Worm (Caenorhabditis elegans) whole organism, late embryonic: Measurements from ENCODE around the gene F48E8.4.
A peak's percentile ranks its signal among the peaks of the same experiment; 100 is the strongest.

Source experiments
- C38D4.7 ChIP-seq: fragments of 200-800 bp; sonication (Bioruptor generic); optimal IDR thresholded peaks from 2 replicates; lab custom pipeline; 2018; ENCODE audit warnings: mild to moderate bottlenecking, missing genetic modification characterization, moderate library complexity, missing compliant biosample characterization
- F13H6.1 ChIP-seq: sonication (generic microtip); optimal IDR thresholded peaks from 2 replicates; lab custom pipeline; 2016; ENCODE audit warnings: missing genetic modification characterization, missing compliant biosample characterization
- K02D7.2 ChIP-seq: sonication (generic microtip); optimal IDR thresholded peaks from 2 replicates; lab custom pipeline; 2017; ENCODE audit warnings: mild to moderate bottlenecking, missing genetic modification characterization, missing compliant biosample characterization
- K09A11.1 ChIP-seq: sonication (generic microtip); optimal IDR thresholded peaks from 2 replicates; lab custom pipeline; 2017; ENCODE audit warnings: antibody characterized with exemption, mild to moderate bottlenecking, missing genetic modification characterization, missing compliant biosample characterization; ENCODE audit not compliant: insufficient read depth
- T23F11.4 ChIP-seq: fragments of 200-800 bp; sonication (Bioruptor generic); optimal IDR thresholded peaks from 2 replicates; lab custom pipeline; 2018; ENCODE audit warnings: mild to moderate bottlenecking, missing genetic modification characterization, missing compliant biosample characterization
- ahr-1 ChIP-seq: sonication (generic microtip); optimal IDR thresholded peaks from 2 replicates; lab custom pipeline; 2016; ENCODE audit warnings: missing genetic modification characterization, missing compliant biosample characterization
- ama-1 ChIP-seq: fragments of 150-350 bp; optimal IDR thresholded peaks from 2 replicates; lab custom pipeline; 2014
- ceh-14 ChIP-seq: sonication (generic microtip); optimal IDR thresholded peaks from 2 replicates; lab custom pipeline; 2016; ENCODE audit warnings: missing genotype, missing genetic modification characterization, missing compliant biosample characterization
- ceh-19 ChIP-seq: fragments of 200-800 bp; sonication (Bioruptor generic); optimal IDR thresholded peaks from 2 replicates; lab custom pipeline; 2018; ENCODE audit warnings: mild to moderate bottlenecking, missing genetic modification characterization, missing compliant biosample characterization
- ceh-2 ChIP-seq: sonication (generic microtip); optimal IDR thresholded peaks from 2 replicates; lab custom pipeline; 2016; ENCODE audit warnings: missing genotype, missing genetic modification characterization, missing compliant biosample characterization
- ceh-48 ChIP-seq: sonication (generic microtip); optimal IDR thresholded peaks from 2 replicates; lab custom pipeline; 2016; ENCODE audit warnings: missing genetic modification characterization, inconsistent platforms, missing compliant biosample characterization
- ceh-6 ChIP-seq: fragments of 200-800 bp; sonication (Bioruptor generic); optimal IDR thresholded peaks from 2 replicates; lab custom pipeline; 2018; ENCODE audit warnings: mild to moderate bottlenecking, missing genetic modification characterization, missing compliant biosample characterization
- che-1 ChIP-seq: sonication (generic microtip); optimal IDR thresholded peaks from 2 replicates; lab custom pipeline; 2016; ENCODE audit warnings: mild to moderate bottlenecking, missing genetic modification characterization, missing compliant biosample characterization
- elt-4 ChIP-seq: sonication (generic microtip); optimal IDR thresholded peaks from 2 replicates; lab custom pipeline; 2016; ENCODE audit warnings: missing genetic modification characterization, missing compliant biosample characterization
- eyg-1 ChIP-seq: sonication (generic microtip); optimal IDR thresholded peaks from 2 replicates; lab custom pipeline; 2016; ENCODE audit warnings: missing genotype, missing genetic modification characterization, missing compliant biosample characterization
- fax-1 ChIP-seq: sonication (generic microtip); optimal IDR thresholded peaks from 2 replicates; lab custom pipeline; 2016; ENCODE audit warnings: missing genotype, missing genetic modification characterization, missing compliant biosample characterization
- fkh-10 ChIP-seq: fragments of 150-350 bp; optimal IDR thresholded peaks from 2 replicates; lab custom pipeline; 2014; ENCODE audit warnings: missing biosample characterization, missing genetic modification reagents, missing genetic modification characterization
- fkh-6 ChIP-seq: sonication (generic microtip); optimal IDR thresholded peaks from 2 replicates; lab custom pipeline; 2016; ENCODE audit warnings: missing genetic modification characterization, missing compliant biosample characterization
- gmeb-2 ChIP-seq: sonication (generic microtip); optimal IDR thresholded peaks from 2 replicates; lab custom pipeline; 2016; ENCODE audit warnings: missing genetic modification characterization, inconsistent platforms, missing compliant biosample characterization
- hlh-13 ChIP-seq: fragments of 200-800 bp; sonication (Bioruptor generic); optimal IDR thresholded peaks from 2 replicates; lab custom pipeline; 2018; ENCODE audit warnings: mild to moderate bottlenecking, missing genetic modification characterization, missing compliant biosample characterization
- hlh-30 ChIP-seq: sonication (generic microtip); optimal IDR thresholded peaks from 2 replicates; lab custom pipeline; 2017; ENCODE audit warnings: antibody characterized with exemption, missing genetic modification characterization, missing compliant biosample characterization; ENCODE audit not compliant: insufficient read depth
- hlh-8 ChIP-seq: sonication (generic microtip); optimal IDR thresholded peaks from 2 replicates; lab custom pipeline; 2016; ENCODE audit warnings: missing genotype, missing genetic modification characterization, missing compliant biosample characterization
- madf-2 ChIP-seq: sonication (generic microtip); optimal IDR thresholded peaks from 2 replicates; lab custom pipeline; 2017; ENCODE audit warnings: missing genetic modification characterization, missing compliant biosample characterization
- nfya-1 ChIP-seq: sonication (generic microtip); optimal IDR thresholded peaks from 2 replicates; lab custom pipeline; 2017; ENCODE audit warnings: missing genetic modification characterization, mild to moderate bottlenecking, missing compliant biosample characterization, antibody characterized with exemption, moderate library complexity
- nhr-11 ChIP-seq: fragments of 150-350 bp; optimal IDR thresholded peaks from 2 replicates; lab custom pipeline; 2014; ENCODE audit warnings: missing biosample characterization, missing genetic modification characterization
- nhr-232 ChIP-seq: sonication (generic microtip); optimal IDR thresholded peaks from 2 replicates; lab custom pipeline; 2016; ENCODE audit warnings: missing genetic modification characterization, missing compliant biosample characterization
- npax-4 ChIP-seq: sonication (generic microtip); optimal IDR thresholded peaks from 2 replicates; lab custom pipeline; 2016; ENCODE audit warnings: missing genetic modification characterization, missing compliant biosample characterization
- pat-9 ChIP-seq: fragments of 200-800 bp; sonication (Bioruptor generic); optimal IDR thresholded peaks from 2 replicates; lab custom pipeline; 2018; ENCODE audit warnings: mild to moderate bottlenecking, missing genetic modification characterization, moderate library complexity, missing compliant biosample characterization
- pax-1 ChIP-seq: fragments of 150-350 bp; optimal IDR thresholded peaks from 2 replicates; lab custom pipeline; 2014; ENCODE audit warnings: missing biosample characterization, missing genetic modification characterization
- pha-4 ChIP-seq: fragments of 150-350 bp; optimal IDR thresholded peaks from 2 replicates; lab custom pipeline; 2018; ENCODE audit warnings: missing biosample characterization, missing genetic modification reagents, missing genetic modification characterization
- pros-1 ChIP-seq: fragments of 150-350 bp; optimal IDR thresholded peaks from 2 replicates; lab custom pipeline; 2014; ENCODE audit warnings: missing biosample characterization, missing genetic modification reagents, missing genetic modification characterization
- rnt-1 ChIP-seq: sonication (generic microtip); optimal IDR thresholded peaks from 2 replicates; lab custom pipeline; 2016; ENCODE audit warnings: missing genetic modification characterization, missing compliant biosample characterization
- sdc-2 ChIP-seq: sonication (generic microtip); optimal IDR thresholded peaks from 2 replicates; lab custom pipeline; 2016; ENCODE audit warnings: missing genotype, missing genetic modification characterization, missing compliant biosample characterization
- sox-2 ChIP-seq: fragments of 200-800 bp; sonication (Bioruptor generic); IDR thresholded peaks from 2 replicates; pipeline ENCODE4 v1.3.6; 2022; ENCODE audit warnings: missing genetic modification reagents, missing genetic modification characterization, missing compliant biosample characterization
- syd-9 ChIP-seq: sonication (generic microtip); optimal IDR thresholded peaks from 2 replicates; lab custom pipeline; 2016; ENCODE audit warnings: mild to moderate bottlenecking, missing genetic modification characterization, moderate library complexity, missing compliant biosample characterization
- tbx-2 ChIP-seq: sonication (generic microtip); optimal IDR thresholded peaks from 2 replicates; lab custom pipeline; 2016; ENCODE audit warnings: missing genetic modification characterization, missing compliant biosample characterization
- unc-55 ChIP-seq: sonication (generic microtip); optimal IDR thresholded peaks from 2 replicates; lab custom pipeline; 2017; ENCODE audit warnings: missing biosample characterization, missing genetic modification reagents, missing genetic modification characterization
- unc-86 ChIP-seq: sonication (generic microtip); optimal IDR thresholded peaks from 2 replicates; lab custom pipeline; 2016; ENCODE audit warnings: missing genetic modification characterization, missing compliant biosample characterization
- ztf-16 ChIP-seq: sonication (generic microtip); optimal IDR thresholded peaks from 2 replicates; lab custom pipeline; 2017; ENCODE audit warnings: missing genetic modification characterization, missing compliant biosample characterization

Gene F48E8.4

DNA sequence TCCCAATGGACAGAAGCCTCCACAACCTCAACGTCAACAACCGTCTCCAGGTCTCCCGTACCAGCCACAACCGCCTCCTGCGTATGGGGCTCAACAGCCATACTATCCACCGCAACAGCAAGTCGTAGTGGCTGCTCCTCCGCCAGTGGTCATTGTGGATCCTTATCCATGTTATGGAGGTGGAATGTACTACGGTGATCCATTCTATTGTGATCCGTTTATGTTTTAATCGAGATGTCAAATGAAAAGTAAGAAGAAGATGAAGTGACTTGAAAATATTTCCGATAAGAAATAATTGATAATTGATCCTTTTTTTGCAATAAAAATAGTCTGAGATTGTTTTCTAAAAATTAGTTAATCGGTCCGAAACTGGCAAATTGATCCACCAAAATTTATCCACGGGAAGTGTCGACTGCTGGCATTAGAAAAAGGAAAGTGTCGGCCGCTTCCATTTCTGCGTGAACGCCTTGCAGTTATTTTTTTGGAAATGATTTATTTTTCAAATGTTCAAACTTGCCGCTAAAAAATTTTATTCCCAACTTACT is 25.5 kb downstream of the F48E8.4 start, which contains the start of the genes R02F2.6 and R02F2.5:
Gene R02F2.6 (minus strand): TSS at position 101 of the 545 bp plus-strand sequence.
Gene R02F2.5 (plus strand): TSS at position 495 of the 545 bp plus-strand sequence.
- no peak for TF ChIP-seq hlh-13

ce11 chrIII:5479493-5480167 is 26.2 kb downstream of the F48E8.4 start:
- TF ChIP-seq fkh-10 (GFP tag; lab: Kevin White, UChicago) (no peak), K02D7.2 (tag; lab: Kevin White, UChicago) (no peak), ztf-16 (tag; lab: Kevin White, UChicago) (no peak), rnt-1 (tag; lab: Kevin White, UChicago) (no peak), fkh-6 (no peak), madf-2 (tag; lab: Kevin White, UChicago) (no peak), che-1 (tag; lab: Kevin White, UChicago) (no peak), unc-86 (no peak), hlh-13 (no peak), ahr-1 (no peak), ceh-14 (tag; lab: Kevin White, UChicago) (no peak), hlh-30 (no peak), npax-4 (tag; lab: Kevin White, UChicago) (no peak), sdc-2 (no peak), ceh-48 (tag; lab: Kevin White, UChicago) (no peak), K09A11.1 (tag; lab: Kevin White, UChicago) (no peak), hlh-8 (tag; lab: Kevin White, UChicago) (no peak), eyg-1 (no peak), ceh-2 (no peak), fax-1 (tag; lab: Kevin White, UChicago) (no peak)

ce11 chrIII:5483738-5484315 is 30.4 kb downstream of the F48E8.4 start, which contains the start of the genes R02F2.7 and R02F2.4:
Gene R02F2.7 (minus strand): TSS chrIII:5483773.
Gene R02F2.4 (plus strand): TSS chrIII:5484289.
- TF ChIP-seq ama-1 (lab: Kevin White, UChicago) (no peak), pha-4 (tag; lab: Kevin White, UChicago) (no peak), nhr-232 (tag; lab: Kevin White, UChicago) (no peak), pros-1 (tag; lab: Kevin White, UChicago) (no peak), syd-9 (no peak)
- TF ChIP-seq, all 69 proteins: peak for 0

DNA sequence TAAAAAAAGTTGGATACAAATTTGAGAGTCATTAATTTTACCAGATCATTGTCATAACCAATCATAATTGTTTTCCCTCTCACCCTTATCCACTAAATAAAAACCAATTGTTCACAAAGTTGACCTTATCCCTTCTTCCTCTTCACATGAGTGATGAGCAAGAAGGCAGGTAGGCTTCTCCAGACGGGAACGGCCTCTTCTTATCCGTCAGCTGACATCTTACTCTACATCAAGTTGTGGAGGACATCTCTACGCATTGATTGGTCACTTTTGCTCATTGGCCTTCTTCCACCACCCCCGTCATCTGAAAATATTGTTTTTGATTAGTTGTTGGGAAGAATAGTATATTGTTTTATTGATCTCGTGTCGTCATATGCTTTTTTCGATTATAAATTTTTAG is 33.0 kb downstream of the F48E8.4 start:
- no peak for TF ChIP-seq nhr-11
- peak; percentile 30 for TF ChIP-seq unc-55 (GFP tag; lab: Kevin White, UChicago)

- TF ChIP-seq pat-9 (tag; lab: Kevin White, UChicago), result no peak
- TF ChIP-seq unc-55 (GFP tag; lab: Kevin White, UChicago), result no peak
- TF ChIP-seq elt-4 (tag; lab: Kevin White, UChicago), result no peak
- TF ChIP-seq, all 69 proteins: peak for 0
Measured at ce11 chrIII:5487087-5487603, 33.8 kb downstream of the F48E8.4 start, which contains the start of gene osg-1. Gene osg-1 (plus strand): TSS chrIII:5487553.

ce11 chrIII:5495168-5495567 is 41.8 kb downstream of the F48E8.4 start, which contains the start of gene R02F2.8:
Gene R02F2.8 (minus strand): TSS chrIII:5495268.
- no peak for TF ChIP-seq T23F11.4
- TF ChIP-seq pat-9 (tag; lab: Kevin White, UChicago), result no peak
- TF ChIP-seq unc-55 (GFP tag; lab: Kevin White, UChicago), result no peak
- TF ChIP-seq madf-2 (tag; lab: Kevin White, UChicago), result no peak
- TF ChIP-seq rnt-1 (tag; lab: Kevin White, UChicago), result no peak
- no peak for TF ChIP-seq sox-2
- TF ChIP-seq nfya-1 (tag; lab: Kevin White, UChicago), result no peak
- no peak for TF ChIP-seq pax-1 (tag; lab: Kevin White, UChicago)
- TF ChIP-seq hlh-13, result no peak
- no peak for TF ChIP-seq ceh-19
- no peak for TF ChIP-seq elt-4 (tag; lab: Kevin White, UChicago)
- no peak for TF ChIP-seq C38D4.7 (GFP tag; lab: Kevin White, UChicago)
- no peak for TF ChIP-seq F13H6.1 (tag; lab: Kevin White, UChicago)
- TF ChIP-seq gmeb-2, result no peak
- TF ChIP-seq tbx-2 (tag; lab: Kevin White, UChicago), result no peak
- TF ChIP-seq ceh-6 (GFP tag; lab: Kevin White, UChicago), result no peak
- TF ChIP-seq, all 69 proteins: peak for 0
